Worm (Caenorhabditis elegans) whole organism, early embryonic: ENCODE results near the gene fbxa-2.

Experiments
- B0310.2 ChIP-seq: sonication (generic microtip); optimal IDR thresholded peaks from 2 replicates; lab custom pipeline; 2016; ENCODE audit warnings: mild to moderate bottlenecking, missing genetic modification characterization, missing compliant biosample characterization
- F13C5.2 ChIP-seq: sonication (generic microtip); optimal IDR thresholded peaks from 2 replicates; lab custom pipeline; 2017; ENCODE audit warnings: mild to moderate bottlenecking, missing genetic modification characterization, inconsistent platforms, missing compliant biosample characterization
- aly-1 ChIP-seq: sonication (generic microtip); optimal IDR thresholded peaks from 2 replicates; lab custom pipeline; 2016; ENCODE audit warnings: missing genetic modification characterization, missing compliant biosample characterization
- ama-1 ChIP-seq: fragments of 150-350 bp; optimal IDR thresholded peaks from 2 replicates; lab custom pipeline; 2014
- ceh-13 ChIP-seq: fragments of 200-800 bp; sonication (Bioruptor generic); optimal IDR thresholded peaks from 2 replicates; lab custom pipeline; 2018; ENCODE audit warnings: mild to moderate bottlenecking, missing genetic modification characterization, missing compliant biosample characterization
- ceh-36 ChIP-seq: sonication (generic microtip); optimal IDR thresholded peaks from 2 replicates; lab custom pipeline; 2016; ENCODE audit warnings: missing genetic modification characterization, inconsistent platforms, missing compliant biosample characterization
- ets-7 ChIP-seq: sonication (generic microtip); optimal IDR thresholded peaks from 2 replicates; lab custom pipeline; 2016; ENCODE audit warnings: missing genotype, missing genetic modification characterization, missing compliant biosample characterization
- flt-1 ChIP-seq: fragments of 200-800 bp; sonication (Bioruptor generic); IDR thresholded peaks from 2 replicates; pipeline ENCODE4 v1.3.6; 2022; ENCODE audit warnings: missing genetic modification characterization, missing compliant biosample characterization
- hmbx-1 ChIP-seq: sonication (generic microtip); optimal IDR thresholded peaks from 2 replicates; lab custom pipeline; 2016; ENCODE audit warnings: mild to moderate bottlenecking, missing genetic modification characterization, missing compliant biosample characterization
- hmg-4 ChIP-seq: fragments of 200-800 bp; sonication (Bioruptor generic); optimal IDR thresholded peaks from 2 replicates; lab custom pipeline; 2018; ENCODE audit warnings: mild to moderate bottlenecking, missing genetic modification characterization, missing compliant biosample characterization
- hnd-1 ChIP-seq: sonication (generic microtip); optimal IDR thresholded peaks from 2 replicates; lab custom pipeline; 2016; ENCODE audit warnings: missing genetic modification characterization, missing compliant biosample characterization
- pes-1 ChIP-seq: fragments of 200-800 bp; sonication (Bioruptor generic); IDR thresholded peaks from 2 replicates; pipeline ENCODE4 v1.3.6; 2022; ENCODE audit warnings: missing genetic modification reagents, missing genetic modification characterization, missing compliant biosample characterization
- scrt-1 ChIP-seq: fragments of 200-800 bp; sonication (Bioruptor generic); IDR thresholded peaks from 2 replicates; pipeline ENCODE4 v1.3.6; 2022; ENCODE audit warnings: missing genetic modification characterization, missing compliant biosample characterization
- sea-1 ChIP-seq: fragments of 200-800 bp; sonication (Bioruptor generic); conservative IDR thresholded peaks from 2 replicates; pipeline ENCODE4 v1.3.6; 2022; ENCODE audit warnings: missing genetic modification characterization, missing compliant biosample characterization
- tbx-11 ChIP-seq: fragments of 200-800 bp; sonication (Bioruptor generic); IDR thresholded peaks from 2 replicates; pipeline ENCODE4 v1.3.6; 2022; ENCODE audit warnings: missing genetic modification characterization, missing compliant biosample characterization
- tbx-37 ChIP-seq: fragments of 200-800 bp; sonication (Bioruptor generic); conservative IDR thresholded peaks from 2 replicates; pipeline ENCODE4 v1.3.6; 2022; ENCODE audit warnings: missing genetic modification reagents, missing genetic modification characterization, missing compliant biosample characterization
- tra-4 ChIP-seq: sonication (generic microtip); optimal IDR thresholded peaks from 2 replicates; lab custom pipeline; 2017; ENCODE audit warnings: missing genetic modification characterization, missing compliant biosample characterization

fbxa-2 gene

ce11 chrV:16302439-16302838 lies 33.0 kb upstream of the fbxa-2 start, which contains the start of the genes C31A11.13 and oac-6:
TSS of gene C31A11.13 (minus strand) at chrV:16302551.
TSS of gene oac-6 (plus strand) at chrV:16302717.
- TF ChIP-seq ceh-13 (no peak), pes-1 (GFP tag; lab: Robert Waterston, UW) (no peak), hnd-1 (tag; lab: Kevin White, UChicago) (no peak), tbx-37 (GFP tag; lab: Robert Waterston, UW) (no peak), sea-1 (GFP tag; lab: Robert Waterston, UW) (no peak), B0310.2 (tag; lab: Kevin White, UChicago) (no peak)

- TF ChIP-seq hnd-1 (tag; lab: Kevin White, UChicago), result no peak
- no peak for TF ChIP-seq ama-1 (lab: Kevin White, UChicago)
- no peak for TF ChIP-seq F13C5.2 (tag; lab: Kevin White, UChicago)
- TF ChIP-seq sea-1 (GFP tag; lab: Robert Waterston, UW), result no peak
- no peak for TF ChIP-seq B0310.2 (tag; lab: Kevin White, UChicago)
- TF ChIP-seq pes-1 (GFP tag; lab: Robert Waterston, UW), result no peak
- no peak for TF ChIP-seq flt-1 (GFP tag; lab: Robert Waterston, UW)
- TF ChIP-seq hmbx-1 (tag; lab: Kevin White, UChicago), result no peak
- no peak for TF ChIP-seq scrt-1 (GFP tag; lab: Robert Waterston, UW)
- TF ChIP-seq ceh-36 (tag; lab: Kevin White, UChicago), result no peak
- TF ChIP-seq tbx-11, result no peak
- no peak for TF ChIP-seq tbx-37 (GFP tag; lab: Robert Waterston, UW)
- TF ChIP-seq ceh-13, result no peak
- no peak for TF ChIP-seq hmg-4
Observed at ce11 chrV:16300276-16300675, 30.8 kb upstream of the fbxa-2 start, which contains the start of gene srbc-82. TSS of gene srbc-82 (plus strand) at chrV:16300576.

ce11 chrV:16299834-16300233 lies 30.4 kb upstream of the fbxa-2 start:
- TF ChIP-seq ama-1 (lab: Kevin White, UChicago), result no peak
- no peak for TF ChIP-seq B0310.2 (tag; lab: Kevin White, UChicago)

- TF ChIP-seq B0310.2 (tag; lab: Kevin White, UChicago) (no peak), scrt-1 (GFP tag; lab: Robert Waterston, UW) (no peak), tra-4 (no peak)
Observed at ce11 chrV:16298669-16299068, 29.2 kb upstream of the fbxa-2 start, which contains the start of gene srbc-84. TSS of gene srbc-84 (plus strand) at chrV:16298969.

ce11 chrV:16297070-16297469 lies 27.6 kb upstream of the fbxa-2 start, which contains the start of gene srbc-83:
TSS of gene srbc-83 (plus strand) at chrV:16297370.
- TF ChIP-seq tra-4 (no peak), hmg-4 (no peak), aly-1 (tag; lab: Kevin White, UChicago) (no peak)

ce11 chrV:16292409-16292808 lies 23.0 kb upstream of the fbxa-2 start, which contains the start of gene oac-5:
TSS of gene oac-5 (plus strand) at chrV:16292709.
- TF ChIP-seq pes-1 (GFP tag; lab: Robert Waterston, UW) (no peak), ceh-13 (no peak), hmg-4 (no peak)

- TF ChIP-seq hnd-1 (tag; lab: Kevin White, UChicago) (no peak), tra-4 (no peak), sea-1 (GFP tag; lab: Robert Waterston, UW) (no peak), ceh-36 (tag; lab: Kevin White, UChicago) (no peak), flt-1 (GFP tag; lab: Robert Waterston, UW) (no peak), ets-7 (no peak), hmg-4 (no peak), F13C5.2 (tag; lab: Kevin White, UChicago) (no peak), tbx-11 (no peak), hmbx-1 (tag; lab: Kevin White, UChicago) (no peak), aly-1 (tag; lab: Kevin White, UChicago) (no peak), tbx-37 (GFP tag; lab: Robert Waterston, UW) (no peak), ceh-13 (no peak), pes-1 (GFP tag; lab: Robert Waterston, UW) (no peak), B0310.2 (tag; lab: Kevin White, UChicago) (no peak), scrt-1 (GFP tag; lab: Robert Waterston, UW) (no peak), ama-1 (lab: Kevin White, UChicago) (no peak)
Observed at ce11 chrV:16287619-16288018, 18.2 kb upstream of the fbxa-2 start, which contains the start of gene F28G4.3. TSS of gene F28G4.3 (minus strand) at chrV:16287719.

- TF ChIP-seq tbx-11 (no peak), B0310.2 (tag; lab: Kevin White, UChicago) (no peak), hmbx-1 (tag; lab: Kevin White, UChicago) (no peak), hmg-4 (no peak), sea-1 (GFP tag; lab: Robert Waterston, UW) (no peak), ets-7 (no peak), F13C5.2 (tag; lab: Kevin White, UChicago) (no peak), hnd-1 (tag; lab: Kevin White, UChicago) (no peak), tbx-37 (GFP tag; lab: Robert Waterston, UW) (no peak), ceh-13 (no peak), pes-1 (GFP tag; lab: Robert Waterston, UW) (no peak), aly-1 (tag; lab: Kevin White, UChicago) (no peak), tra-4 (no peak)
Observed at ce11 chrV:16285794-16286193, 16.3 kb upstream of the fbxa-2 start, which contains the start of gene F28G4.4. TSS of gene F28G4.4 (minus strand) at chrV:16285894.

ce11 chrV:16282147-16282546 lies 12.7 kb upstream of the fbxa-2 start, which contains the start of gene F28G4.2:
TSS of gene F28G4.2 (minus strand) at chrV:16282321.
- TF ChIP-seq ceh-36 (tag; lab: Kevin White, UChicago), result no peak
- TF ChIP-seq tra-4, result no peak
- no peak for TF ChIP-seq tbx-37 (GFP tag; lab: Robert Waterston, UW)
- TF ChIP-seq F13C5.2 (tag; lab: Kevin White, UChicago), result no peak
- TF ChIP-seq ceh-13, result no peak
- no peak for TF ChIP-seq hnd-1 (tag; lab: Kevin White, UChicago)
- no peak for TF ChIP-seq tbx-11
- no peak for TF ChIP-seq sea-1 (GFP tag; lab: Robert Waterston, UW)
- no peak for TF ChIP-seq hmg-4
- no peak for TF ChIP-seq pes-1 (GFP tag; lab: Robert Waterston, UW)
- no peak for TF ChIP-seq aly-1 (tag; lab: Kevin White, UChicago)
- no peak for TF ChIP-seq scrt-1 (GFP tag; lab: Robert Waterston, UW)
- TF ChIP-seq ets-7, result no peak
- TF ChIP-seq B0310.2 (tag; lab: Kevin White, UChicago), result no peak
- TF ChIP-seq flt-1 (GFP tag; lab: Robert Waterston, UW), result no peak
